Worm (Caenorhabditis elegans) whole organism, L1 larva: ENCODE data around the gene hex-3.

Experiments used
- Y116A8C.19 ChIP-seq: sonication (generic microtip); optimal IDR thresholded peaks from 2 replicates; lab custom pipeline; 2016; ENCODE audit warnings: missing compliant biosample characterization, missing genetic modification characterization, borderline replicate concordance
- aha-1 ChIP-seq: fragments of 150-350 bp; optimal IDR thresholded peaks from 2 replicates; lab custom pipeline; 2014; ENCODE audit warnings: missing biosample characterization, missing genetic modification characterization
- aly-2 ChIP-seq: fragments of 150-350 bp; optimal IDR thresholded peaks from 2 replicates; lab custom pipeline; 2014; ENCODE audit warnings: missing biosample characterization, missing genetic modification characterization
- ama-1 ChIP-seq: fragments of 150-350 bp; optimal IDR thresholded peaks from 2 replicates; lab custom pipeline; 2014
- blmp-1 ChIP-seq: fragments of 150-350 bp; optimal IDR thresholded peaks from 2 replicates; lab custom pipeline; 2014; ENCODE audit warnings: missing biosample characterization, missing genetic modification characterization
- ceh-88 ChIP-seq: fragments of 200-800 bp; sonication (Bioruptor generic); IDR thresholded peaks from 2 replicates; pipeline ENCODE4 v1.3.6; 2022; ENCODE audit warnings: missing genetic modification characterization, missing compliant biosample characterization
- ceh-90 ChIP-seq: sonication (generic microtip); optimal IDR thresholded peaks from 2 replicates; lab custom pipeline; 2016; ENCODE audit warnings: missing genetic modification characterization, missing compliant biosample characterization
- dpl-1 ChIP-seq, 3 experiments: fragments of 150-350 bp in 2 of 3; sonication (generic microtip) in 1 of 3; optimal IDR thresholded peaks; 2 replicates each; lab custom pipeline; 2014 to 2017; ENCODE audit warnings: missing biosample characterization in 3 of 3, missing genetic modification characterization in 3 of 3, missing genetic modification reagents in 3 of 3
- dsc-1 ChIP-seq: sonication (generic microtip); optimal IDR thresholded peaks from 2 replicates; lab custom pipeline; 2016; ENCODE audit warnings: mild to moderate bottlenecking, missing genetic modification characterization, missing compliant biosample characterization
- efl-1 ChIP-seq, 4 experiments: fragments of 150-350 bp; optimal IDR thresholded peaks in 3 of 4; peaks in 1 of 4; 1 replicate in 1 of 4; 2 replicates in 3 of 4; lab custom pipeline; 2014; ENCODE audit warnings: missing biosample characterization in 2 of 4, missing genetic modification characterization in 2 of 4, missing genetic modification reagents in 2 of 4
- efl-3 ChIP-seq: fragments of 200-800 bp; sonication (Bioruptor generic); optimal IDR thresholded peaks from 2 replicates; lab custom pipeline; 2018; ENCODE audit warnings: mild to moderate bottlenecking, missing genetic modification characterization, missing compliant biosample characterization
- egl-13 ChIP-seq: sonication (generic microtip); optimal IDR thresholded peaks from 2 replicates; lab custom pipeline; 2016; ENCODE audit warnings: missing genotype, missing genetic modification reagents, missing genetic modification characterization, missing compliant biosample characterization
- elt-2 ChIP-seq: sonication (generic microtip); optimal IDR thresholded peaks from 2 replicates; lab custom pipeline; 2016; ENCODE audit warnings: missing genetic modification characterization, mild to moderate bottlenecking, inconsistent platforms, missing compliant biosample characterization, missing genetic modification reagents
- elt-3 ChIP-seq, 6 experiments: fragments of 150-350 bp in 1 of 6; sonication (generic microtip); optimal IDR thresholded peaks; 2 replicates each; lab custom pipeline; 2017 to 2018; ENCODE audit warnings: missing biosample characterization in 6 of 6, missing genetic modification characterization in 6 of 6, inconsistent platforms in 1 of 6
- ets-5 ChIP-seq: fragments of 200-800 bp; sonication (Bioruptor generic); IDR thresholded peaks from 2 replicates; pipeline ENCODE4 v1.3.6; 2022; ENCODE audit warnings: missing genetic modification characterization, missing compliant biosample characterization
- fkh-4 ChIP-seq: sonication (generic microtip); optimal IDR thresholded peaks from 2 replicates; lab custom pipeline; 2016; ENCODE audit warnings: missing compliant biosample characterization, missing genetic modification characterization, borderline replicate concordance
- fos-1 ChIP-seq: fragments of 150-350 bp; optimal IDR thresholded peaks from 2 replicates; lab custom pipeline; 2014; ENCODE audit warnings: missing biosample characterization, missing genetic modification characterization
- grh-1 ChIP-seq: fragments of 200-800 bp; sonication (Bioruptor generic); IDR thresholded peaks from 2 replicates; pipeline ENCODE4 v1.3.6; 2022; ENCODE audit warnings: missing genetic modification reagents, missing genetic modification characterization, missing compliant biosample characterization
- hlh-17 ChIP-seq: fragments of 200-800 bp; sonication (Bioruptor generic); optimal IDR thresholded peaks from 2 replicates; lab custom pipeline; 2018; ENCODE audit warnings: missing genetic modification characterization, mild to moderate bottlenecking, missing compliant biosample characterization, moderate library complexity, borderline replicate concordance
- hlh-4 ChIP-seq: sonication (generic microtip); optimal IDR thresholded peaks from 2 replicates; lab custom pipeline; 2016; ENCODE audit warnings: mild to moderate bottlenecking, missing genetic modification characterization, missing compliant biosample characterization
- hpl-2 ChIP-seq: fragments of 150-350 bp; optimal IDR thresholded peaks from 2 replicates; lab custom pipeline; 2014; ENCODE audit warnings: missing biosample characterization, missing genetic modification reagents, missing genetic modification characterization
- irx-1 ChIP-seq: sonication (generic microtip); optimal IDR thresholded peaks from 2 replicates; lab custom pipeline; 2016; ENCODE audit warnings: missing genetic modification characterization, missing compliant biosample characterization
- isw-1 ChIP-seq: fragments of 200-800 bp; sonication (Bioruptor generic); IDR thresholded peaks from 2 replicates; pipeline ENCODE4 v1.3.6; 2022; ENCODE audit warnings: missing genetic modification characterization, missing compliant biosample characterization
- lin-35 ChIP-seq, 2 experiments: fragments of 150-350 bp; optimal IDR thresholded peaks; 2 replicates each; lab custom pipeline; 2014; ENCODE audit warnings: missing biosample characterization in 2 of 2, missing genetic modification characterization in 2 of 2, missing genetic modification reagents in 2 of 2
- lir-3 ChIP-seq: sonication (generic microtip); optimal IDR thresholded peaks from 2 replicates; lab custom pipeline; 2016; ENCODE audit warnings: mild to moderate bottlenecking, missing genetic modification characterization, moderate library complexity, missing compliant biosample characterization; ENCODE audit not compliant: poor library complexity
- lsy-2 ChIP-seq, 2 experiments: fragments of 150-350 bp; optimal IDR thresholded peaks; 2 replicates each; lab custom pipeline; 2014; ENCODE audit warnings: missing biosample characterization in 2 of 2, missing genetic modification characterization in 2 of 2
- mab-9 ChIP-seq: fragments of 200-800 bp; sonication (Bioruptor generic); IDR thresholded peaks from 2 replicates; pipeline ENCODE4 v1.3.6; 2022; ENCODE audit warnings: missing genetic modification reagents, missing genetic modification characterization, missing compliant biosample characterization
- mdl-1 ChIP-seq, 2 experiments: fragments of 150-350 bp; optimal IDR thresholded peaks; 2 replicates each; lab custom pipeline; 2014 to 2017; ENCODE audit warnings: missing biosample characterization in 2 of 2, missing genetic modification characterization in 2 of 2, inconsistent platforms in 1 of 2
- mef-2 ChIP-seq: fragments of 150-350 bp; optimal IDR thresholded peaks from 2 replicates; lab custom pipeline; 2014; ENCODE audit warnings: missing biosample characterization, missing genetic modification characterization
- mep-1 ChIP-seq: fragments of 150-350 bp; optimal IDR thresholded peaks from 2 replicates; lab custom pipeline; 2014; ENCODE audit warnings: missing biosample characterization, missing genetic modification characterization
- nhr-11 ChIP-seq: fragments of 150-350 bp; optimal IDR thresholded peaks from 2 replicates; lab custom pipeline; 2014; ENCODE audit warnings: missing biosample characterization, missing genetic modification characterization
- nhr-12 ChIP-seq: sonication (generic microtip); optimal IDR thresholded peaks from 2 replicates; lab custom pipeline; 2017; ENCODE audit warnings: missing biosample characterization, missing genetic modification characterization
- nhr-20 ChIP-seq: sonication (generic microtip); optimal IDR thresholded peaks from 2 replicates; lab custom pipeline; 2016; ENCODE audit warnings: mild to moderate bottlenecking, missing genetic modification characterization, missing compliant biosample characterization
- nhr-28 ChIP-seq: fragments of 150-350 bp; optimal IDR thresholded peaks from 2 replicates; lab custom pipeline; 2014; ENCODE audit warnings: missing biosample characterization, missing genetic modification characterization
- nhr-47 ChIP-seq: sonication (generic microtip); optimal IDR thresholded peaks from 2 replicates; lab custom pipeline; 2016; ENCODE audit warnings: mild to moderate bottlenecking, missing genetic modification characterization, moderate library complexity, missing compliant biosample characterization
- nhr-76 ChIP-seq: sonication (generic microtip); optimal IDR thresholded peaks from 2 replicates; lab custom pipeline; 2017; ENCODE audit warnings: missing biosample characterization, missing genetic modification characterization
- nhr-77 ChIP-seq: fragments of 150-350 bp; optimal IDR thresholded peaks from 2 replicates; lab custom pipeline; 2014; ENCODE audit warnings: missing biosample characterization, missing genetic modification characterization
- pag-3 ChIP-seq: sonication (generic microtip); optimal IDR thresholded peaks from 2 replicates; lab custom pipeline; 2017; ENCODE audit warnings: missing genetic modification characterization, mild to moderate bottlenecking, missing compliant biosample characterization, antibody characterized with exemption, borderline replicate concordance; ENCODE audit not compliant: insufficient read depth
- rnt-1 ChIP-seq: sonication (generic microtip); optimal IDR thresholded peaks from 2 replicates; lab custom pipeline; 2016; ENCODE audit warnings: mild to moderate bottlenecking, missing genetic modification characterization, moderate library complexity, missing compliant biosample characterization
- skn-1 ChIP-seq: fragments of 150-350 bp; optimal IDR thresholded peaks from 2 replicates; lab custom pipeline; 2014; ENCODE audit warnings: missing biosample characterization, missing genetic modification characterization
- snpc-4 ChIP-seq: fragments of 150-350 bp; optimal IDR thresholded peaks from 2 replicates; lab custom pipeline; 2014; ENCODE audit warnings: missing biosample characterization, missing genetic modification characterization
- sox-4 ChIP-seq: sonication (generic microtip); optimal IDR thresholded peaks from 2 replicates; lab custom pipeline; 2016; ENCODE audit warnings: missing genetic modification characterization, missing compliant biosample characterization
- sptf-1 ChIP-seq: fragments of 150-350 bp; optimal IDR thresholded peaks from 2 replicates; lab custom pipeline; 2014; ENCODE audit warnings: missing biosample characterization, missing genetic modification characterization
- swsn-7 ChIP-seq: sonication (generic microtip); optimal IDR thresholded peaks from 2 replicates; lab custom pipeline; 2016; ENCODE audit warnings: missing genetic modification characterization, missing compliant biosample characterization
- tbx-2 ChIP-seq: sonication (generic microtip); optimal IDR thresholded peaks from 2 replicates; lab custom pipeline; 2016; ENCODE audit warnings: missing genetic modification characterization, missing compliant biosample characterization
- tlp-1 ChIP-seq: fragments of 150-350 bp; optimal IDR thresholded peaks from 2 replicates; lab custom pipeline; 2014; ENCODE audit warnings: missing biosample characterization, missing genetic modification characterization
- unc-130 ChIP-seq: fragments of 150-350 bp; optimal IDR thresholded peaks from 2 replicates; lab custom pipeline; 2017; ENCODE audit warnings: missing biosample characterization, missing genetic modification characterization, inconsistent platforms
- unc-30 ChIP-seq: sonication (generic microtip); optimal IDR thresholded peaks from 2 replicates; lab custom pipeline; 2017; ENCODE audit warnings: missing biosample characterization, missing genetic modification characterization
- unc-86 ChIP-seq: sonication (generic microtip); optimal IDR thresholded peaks from 2 replicates; lab custom pipeline; 2016; ENCODE audit warnings: missing genetic modification characterization, missing compliant biosample characterization
- zag-1 ChIP-seq: fragments of 150-350 bp; optimal IDR thresholded peaks from 2 replicates; lab custom pipeline; 2014; ENCODE audit warnings: missing biosample characterization, missing genetic modification characterization
- ztf-11 ChIP-seq, 2 experiments: sonication (generic microtip); optimal IDR thresholded peaks; 2 replicates each; lab custom pipeline; 2016 to 2017; ENCODE audit warnings: missing genetic modification characterization in 2 of 2, missing biosample characterization in 1 of 2, missing compliant biosample characterization in 1 of 2

The hex-3 gene

DNA sequence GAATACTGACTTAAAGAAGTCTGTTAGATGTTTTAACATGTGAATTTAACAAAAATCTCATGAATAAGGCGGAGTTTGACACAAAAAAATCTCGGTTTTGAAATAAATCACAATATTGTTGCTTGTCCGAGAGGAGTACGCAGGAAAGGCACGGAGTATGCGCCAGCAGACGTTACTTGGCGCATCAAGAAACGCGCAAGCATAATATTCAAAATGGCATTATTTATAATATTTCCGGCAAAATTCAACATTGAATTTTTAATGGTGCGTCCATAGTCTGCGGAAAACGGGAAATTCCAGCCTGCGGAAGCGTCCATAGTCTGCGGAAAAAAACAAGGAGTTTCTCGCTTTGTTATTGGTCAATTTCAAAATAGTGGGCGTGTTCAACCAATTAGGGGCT lies 4.1 kb upstream of the hex-3 start, which contains the start of gene pde-12 (continued):
- TF ChIP-seq unc-86 (tag; lab: Kevin White, UChicago) (peak; percentile 91), mdl-1 (tag; optimal IDR thresholded peaks at IDR 0.05; lab: Kevin White, UChicago) (peak in 1 of 2 experiments; percentile 69), zag-1 (tag; lab: Kevin White, UChicago) (no peak), mab-9 (GFP tag; lab: Robert Waterston, UW) (peak; percentile 77), nhr-47 (peak; percentile 96), pag-3 (no peak), egl-13 (peak; percentile 88), nhr-77 (peak; percentile 83), ztf-11 (tag; optimal IDR thresholded peaks at IDR 0.05; lab: Kevin White, UChicago) (peak in 1 of 2 experiments; percentile 72), efl-1 (optimal IDR thresholded peaks at IDR 0.05; lab: Kevin White, UChicago) (peak; percentile 83 to 90), efl-1 (GFP tag; optimal IDR thresholded peaks at IDR 0.05 in 1 of 2; lab: Kevin White, UChicago) (peak; percentile 84 to 98), lsy-2 (tag; optimal IDR thresholded peaks at IDR 0.05; lab: Kevin White, UChicago) (peak; percentile 91 to 92), mef-2 (tag; lab: Kevin White, UChicago) (no peak), blmp-1 (peak; percentile 71), elt-2 (peak; percentile 77), irx-1 (peak; percentile 91), hlh-4 (tag; lab: Kevin White, UChicago) (no peak), ceh-90 (tag; lab: Kevin White, UChicago) (no peak), sptf-1 (tag; lab: Kevin White, UChicago) (no peak), fkh-4 (peak; percentile 43), fos-1 (tag; lab: Kevin White, UChicago) (peak; percentile 74), snpc-4 (tag; lab: Kevin White, UChicago) (peak; percentile 82), nhr-20 (tag; lab: Kevin White, UChicago) (peak; percentile 91), Y116A8C.19 (tag; lab: Kevin White, UChicago) (no peak), lir-3 (tag; lab: Kevin White, UChicago) (no peak), grh-1 (GFP tag; lab: Robert Waterston, UW) (peak; percentile 77), unc-130 (peak; percentile 92), efl-3 (GFP tag; lab: Kevin White, UChicago) (peak; percentile 47), nhr-28 (tag; lab: Kevin White, UChicago) (no peak), ets-5 (no peak), hlh-17 (no peak), unc-30 (tag; lab: Kevin White, UChicago) (no peak), nhr-11 (tag; lab: Kevin White, UChicago) (peak; percentile 62), sox-4 (peak; percentile 76), ceh-88 (GFP tag; lab: Robert Waterston, UW) (peak; percentile 74), tbx-2 (peak; percentile 93), elt-3 (tag; optimal IDR thresholded peaks at IDR 0.05; lab: Kevin White, UChicago) (peak in 2 of 6 experiments; percentile 36 to 72), aly-2 (tag; lab: Kevin White, UChicago) (peak; percentile 60), aha-1 (tag; lab: Kevin White, UChicago) (peak; percentile 77), skn-1 (tag; lab: Kevin White, UChicago) (peak; percentile 64)

DNA sequence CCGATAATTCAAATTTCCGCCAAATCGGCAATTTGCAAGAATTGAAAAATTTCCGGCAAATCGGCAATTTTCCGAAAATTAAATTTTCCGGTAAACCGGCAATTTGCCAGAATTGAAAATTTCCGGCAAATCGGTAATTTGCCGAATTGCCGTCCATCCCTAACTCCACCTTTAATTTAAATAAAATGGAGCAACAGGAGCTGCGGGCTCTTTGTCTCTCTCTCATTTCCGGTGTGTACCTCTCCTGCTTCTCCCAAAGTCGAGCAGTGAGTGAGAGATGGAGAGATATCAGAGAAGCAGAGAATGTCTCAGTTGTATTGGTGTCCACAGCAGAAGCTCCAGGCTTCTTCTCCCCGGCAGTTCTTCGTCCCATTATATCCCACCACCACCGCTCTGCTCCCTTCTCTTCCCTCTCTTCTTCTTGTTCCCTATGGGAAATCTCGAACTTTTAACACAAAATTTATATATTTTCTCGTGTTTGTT lies 6.4 kb downstream of the hex-3 start, which contains the start of gene Y39A1C.1:
Gene Y39A1C.1 (plus strand): TSS at position 51 of the 483 bp plus-strand sequence.
- TF ChIP-seq nhr-76 (tag; lab: Kevin White, UChicago) (no peak), tbx-2 (peak; percentile 26), swsn-7 (tag; lab: Kevin White, UChicago) (no peak), hpl-2 (GFP tag; lab: Kevin White, UChicago) (no peak), dpl-1 (GFP tag; optimal IDR thresholded peaks at IDR 0.05; lab: Kevin White, UChicago) (peak in 1 of 3 experiments; percentile 5), ets-5 (no peak), mep-1 (tag; lab: Kevin White, UChicago) (no peak), aly-2 (tag; lab: Kevin White, UChicago) (no peak), isw-1 (GFP tag; lab: Robert Waterston, UW) (no peak), aha-1 (tag; lab: Kevin White, UChicago) (no peak), skn-1 (tag; lab: Kevin White, UChicago) (peak; percentile 5), tlp-1 (tag; lab: Kevin White, UChicago) (no peak), nhr-12 (tag; lab: Kevin White, UChicago) (no peak), unc-30 (tag; lab: Kevin White, UChicago) (no peak), fkh-4 (no peak), ama-1 (lab: Kevin White, UChicago) (no peak), grh-1 (GFP tag; lab: Robert Waterston, UW) (no peak), mab-9 (GFP tag; lab: Robert Waterston, UW) (0 out of 2 replicates have a peak, but pooled peaks have one; percentile 11), lsy-2 (tag; optimal IDR thresholded peaks at IDR 0.05; lab: Kevin White, UChicago) (peak in 1 of 2 experiments; percentile 3), rnt-1 (peak; percentile 56), snpc-4 (tag; lab: Kevin White, UChicago) (no peak), lin-35 (GFP tag; optimal IDR thresholded peaks at IDR 0.05; lab: Kevin White, UChicago) (peak in 1 of 2 experiments; percentile 34), dsc-1 (tag; lab: Kevin White, UChicago) (peak; percentile 53), efl-3 (GFP tag; lab: Kevin White, UChicago) (no peak)
